Fruit fly (Drosophila melanogaster) whole organism, embryonic: ENCODE measurements around the gene MED14.

Source experiments
- Aef1 ChIP-seq: fragments of 200-800 bp; sonication (Bioruptor generic); IDR thresholded peaks from 3 replicates; pipeline ENCODE4 v1.3.6; 2022; ENCODE audit warnings: missing biosample characterization, missing genetic modification characterization
- Awh ChIP-seq: fragments of 200-800 bp; sonication (Bioruptor generic); IDR thresholded peaks from 2 replicates; pipeline ENCODE4, ENCODE4 v1.3.6; 2022; ENCODE audit warnings: missing biosample characterization, missing genetic modification characterization
- C15 ChIP-seq: fragments of 200-800 bp; sonication (Bioruptor generic); IDR thresholded peaks from 3 replicates; pipeline ENCODE4 v1.3.6; 2022; ENCODE audit warnings: missing biosample characterization, missing genetic modification characterization
- CG10366 ChIP-seq: fragments of 200-800 bp; sonication (Bioruptor generic); IDR thresholded peaks from 2 replicates; pipeline ENCODE4 v1.3.6; 2022; ENCODE audit warnings: missing biosample characterization, missing genetic modification characterization
- CG10565 ChIP-seq: fragments of 200-800 bp; sonication (Bioruptor generic); optimal IDR thresholded peaks from 3 replicates; lab custom pipeline; 2016; ENCODE audit warnings: missing biosample characterization, mild to moderate bottlenecking, missing genetic modification characterization
- CG11456 ChIP-seq: fragments of 200-800 bp; sonication (Bioruptor generic); IDR thresholded peaks from 3 replicates; pipeline ENCODE4 v1.3.6; 2022; ENCODE audit warnings: missing biosample characterization, missing genetic modification characterization
- CG11696 ChIP-seq: fragments of 200-800 bp; sonication (Bioruptor generic); IDR thresholded peaks from 2 replicates; pipeline ENCODE4 v1.3.6; 2022; ENCODE audit warnings: missing biosample characterization, missing genetic modification characterization
- CG12104 ChIP-seq: fragments of 200-800 bp; sonication (Bioruptor generic); optimal IDR thresholded peaks from 3 replicates; lab custom pipeline; 2016; ENCODE audit warnings: missing biosample characterization, missing genetic modification characterization
- CG12744 ChIP-seq: fragments of 200-800 bp; sonication (Bioruptor generic); optimal IDR thresholded peaks from 2 replicates; lab custom pipeline; 2016; ENCODE audit warnings: missing biosample characterization, missing genetic modification characterization
- CG12769 ChIP-seq: fragments of 200-800 bp; sonication (Bioruptor generic); optimal IDR thresholded peaks from 2 replicates; lab custom pipeline; 2019; ENCODE audit warnings: missing biosample characterization, mild to moderate bottlenecking, missing genetic modification characterization, moderate library complexity
- CG15514 ChIP-seq: fragments of 200-800 bp; sonication (Bioruptor generic); optimal IDR thresholded peaks from 3 replicates; lab custom pipeline; 2017; ENCODE audit warnings: missing biosample characterization, missing genetic modification characterization, mild to moderate bottlenecking, moderate library complexity, missing genetic modification reagents
- CG1647 ChIP-seq: fragments of 200-800 bp; sonication (Bioruptor generic); optimal IDR thresholded peaks from 3 replicates; lab custom pipeline; 2016; ENCODE audit warnings: missing biosample characterization, missing genetic modification characterization
- CG16863 ChIP-seq: fragments of 200-800 bp; sonication (Bioruptor generic); optimal IDR thresholded peaks from 3 replicates; lab custom pipeline; 2016; ENCODE audit warnings: missing biosample characterization, missing genetic modification characterization
- CG18599 ChIP-seq: fragments of 200-800 bp; sonication (Bioruptor generic); optimal IDR thresholded peaks from 3 replicates; lab custom pipeline; 2017; ENCODE audit warnings: missing biosample characterization, missing genetic modification characterization, mild to moderate bottlenecking, moderate library complexity, missing genetic modification reagents
- CG2120 ChIP-seq: fragments of 200-800 bp; sonication (Bioruptor generic); optimal IDR thresholded peaks from 3 replicates; lab custom pipeline; 2016; ENCODE audit warnings: missing biosample characterization, missing genetic modification characterization
- CG33213 ChIP-seq: fragments of 200-800 bp; sonication (Bioruptor generic); optimal IDR thresholded peaks from 3 replicates; lab custom pipeline; 2016; ENCODE audit warnings: missing biosample characterization, missing genetic modification characterization
- CG3847 ChIP-seq: fragments of 200-800 bp; sonication (Bioruptor generic); IDR thresholded peaks from 2 replicates; pipeline ENCODE4 v1.3.6; 2022; ENCODE audit warnings: missing biosample characterization, missing genetic modification characterization
- CG4404 ChIP-seq: fragments of 200-800 bp; sonication (Bioruptor generic); IDR thresholded peaks from 2 replicates; pipeline ENCODE4 v1.3.6; 2022; ENCODE audit warnings: missing biosample characterization, missing genetic modification characterization
- CG7839 ChIP-seq: fragments of 200-800 bp; sonication (Bioruptor generic); optimal IDR thresholded peaks from 3 replicates; lab custom pipeline; 2018; ENCODE audit warnings: missing biosample characterization, mild to moderate bottlenecking, missing genetic modification characterization, moderate library complexity
- CG7963 ChIP-seq: fragments of 200-800 bp; sonication (Bioruptor generic); IDR thresholded peaks from 3 replicates; pipeline ENCODE4 v1.3.6; 2022; ENCODE audit warnings: missing biosample characterization, missing genetic modification characterization; ENCODE audit not compliant: partially characterized antibody
- CG7987 ChIP-seq: fragments of 200-800 bp; sonication (Bioruptor generic); optimal IDR thresholded peaks from 2 replicates; lab custom pipeline; 2018; ENCODE audit warnings: missing biosample characterization, mild to moderate bottlenecking, missing genetic modification characterization, moderate library complexity
- CG8089 ChIP-seq: fragments of 200-800 bp; sonication (Bioruptor generic); optimal IDR thresholded peaks from 3 replicates; lab custom pipeline; 2016; ENCODE audit warnings: missing biosample characterization, missing genetic modification characterization
- CG8478 ChIP-seq: fragments of >200 bp; optimal IDR thresholded peaks from 2 replicates; lab custom pipeline; 2018
- CTCF ChIP-seq: fragments of 200-800 bp; sonication (Bioruptor generic); optimal IDR thresholded peaks from 2 replicates; lab custom pipeline; 2017; ENCODE audit warnings: missing biosample characterization, mild to moderate bottlenecking, missing genetic modification characterization, moderate library complexity
- Camta ChIP-seq: fragments of 200-800 bp; sonication (Bioruptor generic); optimal IDR thresholded peaks from 2 replicates; lab custom pipeline; 2016; ENCODE audit warnings: missing biosample characterization, missing genetic modification characterization
- Dek ChIP-seq: fragments of 200-800 bp; sonication (Bioruptor generic); optimal IDR thresholded peaks from 3 replicates; lab custom pipeline; 2019; ENCODE audit warnings: missing biosample characterization, mild to moderate bottlenecking, missing genetic modification characterization, moderate library complexity
- Dref ChIP-seq: fragments of 200-800 bp; sonication (Bioruptor generic); IDR thresholded peaks from 2 replicates; pipeline ENCODE4 v1.3.6; 2022; ENCODE audit warnings: missing biosample characterization, missing genetic modification characterization
- Ets65A ChIP-seq: fragments of 200-800 bp; sonication (Bioruptor generic); peaks from one replicate; lab custom pipeline; 2016; ENCODE audit warnings: missing biosample characterization, missing genetic modification characterization
- MBD-R2 ChIP-seq: fragments of 200-800 bp; sonication (Bioruptor generic); IDR thresholded peaks from 2 replicates; pipeline ENCODE4 v1.3.6; 2022; ENCODE audit warnings: missing biosample characterization, missing genetic modification characterization
- Optix ChIP-seq: fragments of 200-800 bp; sonication (Bioruptor generic); IDR thresholded peaks from 3 replicates; pipeline ENCODE4 v1.3.6; 2022; ENCODE audit warnings: missing biosample characterization, missing genetic modification characterization
- Scr ChIP-seq: fragments of 200-800 bp; sonication (Bioruptor generic); IDR thresholded peaks from 2 replicates; pipeline ENCODE4 v1.3.6; 2022; ENCODE audit warnings: missing biosample characterization, missing genetic modification characterization; ENCODE audit not compliant: partially characterized antibody
- Usf ChIP-seq: fragments of 200-800 bp; sonication (Bioruptor generic); optimal IDR thresholded peaks from 2 replicates; lab custom pipeline; 2017; ENCODE audit warnings: missing genotype, missing biosample characterization, missing genetic modification characterization
- aop ChIP-seq: fragments of 200-800 bp; sonication (Bioruptor generic); IDR thresholded peaks from 2 replicates; pipeline ENCODE4 v1.3.6; 2022; ENCODE audit warnings: missing biosample characterization, missing genetic modification characterization
- cato ChIP-seq: fragments of 200-800 bp; sonication (Bioruptor generic); optimal IDR thresholded peaks from 2 replicates; lab custom pipeline; 2016; ENCODE audit warnings: missing biosample characterization, missing genetic modification characterization, borderline replicate concordance
- caup ChIP-seq: fragments of 200-800 bp; sonication (Bioruptor generic); optimal IDR thresholded peaks from 3 replicates; lab custom pipeline; 2017; ENCODE audit warnings: missing biosample characterization, mild to moderate bottlenecking, missing genetic modification characterization, moderate library complexity; ENCODE audit not compliant: severe bottlenecking
- croc ChIP-seq: fragments of 200-800 bp; sonication (Bioruptor generic); conservative IDR thresholded peaks from 3 replicates; pipeline ENCODE4 v1.3.6; 2022; ENCODE audit warnings: missing biosample characterization, missing genetic modification characterization
- en ChIP-seq: fragments of 200-800 bp; sonication (Bioruptor generic); optimal IDR thresholded peaks from 2 replicates; lab custom pipeline; 2016; ENCODE audit warnings: missing biosample characterization, missing genetic modification characterization
- eyg ChIP-seq: fragments of 200-800 bp; sonication (Bioruptor generic); optimal IDR thresholded peaks from 3 replicates; lab custom pipeline; 2016; ENCODE audit warnings: missing biosample characterization, missing genetic modification characterization
- hb ChIP-seq: fragments of 200-800 bp; sonication (Bioruptor generic); IDR thresholded peaks from 3 replicates; pipeline ENCODE4 v1.3.6; 2022; ENCODE audit warnings: missing biosample characterization, missing genetic modification characterization; ENCODE audit not compliant: partially characterized antibody
- hkb ChIP-seq, 2 experiments: fragments of 200-800 bp in 1 of 2; fragments of >200 bp in 1 of 2; sonication (Bioruptor generic) in 1 of 2; IDR thresholded peaks in 1 of 2; optimal IDR thresholded peaks in 1 of 2; 2 replicates each; pipeline versions ENCODE4 v1.3.6 to Lab custom; 2017 to 2022; ENCODE audit warnings: missing biosample characterization in 1 of 2, missing genetic modification characterization in 1 of 2
- ind ChIP-seq: fragments of 200-800 bp; sonication (Bioruptor generic); optimal IDR thresholded peaks from 3 replicates; lab custom pipeline; 2016; ENCODE audit warnings: missing biosample characterization, missing genetic modification characterization
- lmd ChIP-seq: fragments of 200-800 bp; sonication (Bioruptor generic); IDR thresholded peaks from 2 replicates; pipeline ENCODE4 v1.3.6; 2022; ENCODE audit warnings: missing biosample characterization, missing genetic modification characterization
- mam ChIP-seq: fragments of 200-800 bp; sonication (Bioruptor generic); optimal IDR thresholded peaks from 3 replicates; lab custom pipeline; 2016; ENCODE audit warnings: missing biosample characterization, missing genetic modification characterization
- peb ChIP-seq: fragments of 200-800 bp; sonication (Bioruptor generic); IDR thresholded peaks from 2 replicates; pipeline ENCODE4 v1.3.6; 2022; ENCODE audit warnings: missing biosample characterization, missing genetic modification characterization
- pnt ChIP-seq: fragments of 200-800 bp; sonication (Bioruptor generic); optimal IDR thresholded peaks from 3 replicates; lab custom pipeline; 2016; ENCODE audit warnings: missing biosample characterization, missing genetic modification characterization
- sens-2 ChIP-seq: fragments of 200-800 bp; sonication (Bioruptor generic); IDR thresholded peaks from 2 replicates; pipeline ENCODE4 v1.3.6; 2022; ENCODE audit warnings: missing biosample characterization, missing genetic modification characterization
- tna ChIP-seq: fragments of 200-800 bp; sonication (Bioruptor generic); IDR thresholded peaks from 2 replicates; pipeline ENCODE4 v1.3.6; 2022; ENCODE audit warnings: missing biosample characterization, missing genetic modification characterization; ENCODE audit not compliant: partially characterized antibody
- vnd ChIP-seq: fragments of 200-800 bp; sonication (Bioruptor generic); IDR thresholded peaks from 3 replicates; pipeline ENCODE4 v1.3.6; 2022; ENCODE audit warnings: missing biosample characterization, missing genetic modification characterization; ENCODE audit not compliant: partially characterized antibody
- zf30C ChIP-seq: fragments of 200-800 bp; sonication (Bioruptor generic); optimal IDR thresholded peaks from 3 replicates; lab custom pipeline; 2018; ENCODE audit warnings: missing biosample characterization, mild to moderate bottlenecking, missing genetic modification characterization

MED14 gene

DNA sequence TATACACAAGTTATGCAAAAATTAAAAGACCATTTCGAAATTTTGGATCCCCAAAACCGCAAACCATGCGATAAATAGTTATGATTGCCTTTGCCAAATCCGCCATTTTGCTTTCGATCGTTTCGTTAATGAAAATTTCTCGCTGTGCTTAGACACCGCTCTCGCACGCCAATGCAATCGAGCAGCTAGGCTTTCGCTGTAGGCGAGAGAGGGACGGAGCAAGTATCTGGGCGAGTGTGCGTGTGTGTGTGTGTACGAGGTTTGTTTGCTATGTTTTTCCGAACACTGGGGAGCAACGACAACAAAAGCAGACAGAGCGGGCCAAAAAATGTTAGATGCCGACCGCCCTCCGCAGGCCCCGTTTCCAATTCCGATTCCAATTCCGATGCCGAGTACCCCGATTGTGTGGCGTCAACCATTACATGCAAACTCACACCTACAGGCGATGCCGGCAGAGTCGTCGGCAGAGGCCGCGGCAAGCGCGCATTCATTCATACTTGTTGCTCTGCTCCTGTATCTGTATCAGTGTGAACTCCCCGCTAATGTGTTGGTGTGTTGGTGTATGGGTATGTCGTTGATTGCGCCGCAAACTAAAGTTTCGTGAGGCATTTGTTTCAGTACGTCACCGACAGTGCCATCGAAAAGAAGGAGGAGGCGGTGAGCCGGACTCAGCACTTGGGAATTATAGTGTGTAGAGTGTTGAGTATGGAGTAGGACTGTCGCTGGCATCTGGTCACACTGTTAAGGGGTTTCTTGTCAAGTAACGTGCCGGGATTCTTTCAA, 35.0 kb downstream of the MED14 start (continued):
- no peak for TF ChIP-seq vnd (GFP tag; lab: Robert Waterston, UW)
- TF ChIP-seq eyg: no peak
- peak; percentile 92 for TF ChIP-seq CG8478 (lab: Kevin White, UChicago)
- TF ChIP-seq hb (GFP tag; lab: Robert Waterston, UW): no peak
- no peak for TF ChIP-seq CG10565 (GFP tag; lab: Kevin White, UChicago)
- peak; percentile 34 for TF ChIP-seq CG2120 (GFP tag; lab: Kevin White, UChicago)
- peak; percentile 57; the same call in 1 of the 2 replicates for TF ChIP-seq CG3847 (GFP tag; lab: Robert Waterston, UW)
- TF ChIP-seq zf30C (GFP tag; lab: Kevin White, UChicago): peak; percentile 83
- TF ChIP-seq CG12104: peak; percentile 32
- peak; percentile 40 for TF ChIP-seq ind (GFP tag; lab: Kevin White, UChicago)
- peak; percentile 68; the same call in 1 of the 2 replicates for TF ChIP-seq aop (GFP tag; lab: Robert Waterston, UW)
- peak; percentile 36 for TF ChIP-seq Awh (GFP tag; lab: Robert Waterston, UW)
- TF ChIP-seq tna (GFP tag; lab: Robert Waterston, UW): 0 out of 2 replicates have a peak, but pooled peaks have one; percentile 39
- TF ChIP-seq Ets65A (GFP tag; lab: Kevin White, UChicago): peak; percentile 81
- peak; percentile 12 for TF ChIP-seq CG7987 (GFP tag; lab: Kevin White, UChicago)
- TF ChIP-seq CG12744 (GFP tag; lab: Kevin White, UChicago): no peak
- TF ChIP-seq peb (GFP tag; lab: Robert Waterston, UW): no peak
- no peak for TF ChIP-seq croc (GFP tag; lab: Robert Waterston, UW)
- TF ChIP-seq lmd (GFP tag; lab: Robert Waterston, UW): peak; percentile 70
- no peak for TF ChIP-seq CTCF
- TF ChIP-seq cato (GFP tag; lab: Kevin White, UChicago): no peak
- TF ChIP-seq MBD-R2 (GFP tag; lab: Robert Waterston, UW): peak; percentile 30; the same call in 1 of the 2 replicates
- peak; percentile 9 for TF ChIP-seq CG33213 (GFP tag; lab: Kevin White, UChicago)
- peak; percentile 72 for TF ChIP-seq CG18599 (GFP tag; lab: Kevin White, UChicago)
- peak; percentile 39; the same call in 1 of the 2 replicates for TF ChIP-seq CG4404 (GFP tag; lab: Robert Waterston, UW)
- no peak for TF ChIP-seq hkb (optimal IDR thresholded peaks at IDR 0.05; lab: Kevin White, UChicago)
- 0 out of 2 replicates have a peak, but pooled peaks have one; percentile 18 for TF ChIP-seq hkb (GFP tag; IDR thresholded peaks at IDR 0.05; lab: Robert Waterston, UW)
- TF ChIP-seq CG10366 (GFP tag; lab: Robert Waterston, UW): peak; percentile 76
- peak; percentile 36 for TF ChIP-seq caup (GFP tag; lab: Kevin White, UChicago)
- peak; percentile 12 for TF ChIP-seq CG1647 (GFP tag; lab: Kevin White, UChicago)
- no peak for TF ChIP-seq CG16863
- no peak for TF ChIP-seq Camta (GFP tag; lab: Kevin White, UChicago)
- TF ChIP-seq en (GFP tag; lab: Kevin White, UChicago): no peak
- TF ChIP-seq CG15514 (GFP tag; lab: Kevin White, UChicago): peak; percentile 56
- peak; percentile 97 for TF ChIP-seq CG12769
- TF ChIP-seq CG7963 (GFP tag; lab: Robert Waterston, UW): no peak
- TF ChIP-seq C15 (GFP tag; lab: Robert Waterston, UW): 0 out of 3 replicates have a peak, but pooled peaks have one; percentile 33
- no peak for TF ChIP-seq CG11696 (GFP tag; lab: Robert Waterston, UW)
- no peak for TF ChIP-seq Usf
- TF ChIP-seq CG8089 (GFP tag; lab: Kevin White, UChicago): peak; percentile 15
- TF ChIP-seq Dref: 0 out of 2 replicates have a peak, but pooled peaks have one; percentile 35
- TF ChIP-seq Aef1 (GFP tag; lab: Robert Waterston, UW): peak; percentile 86
- peak; percentile 37 for TF ChIP-seq CG7839 (tag; lab: Kevin White, UChicago)
- TF ChIP-seq Scr: 0 out of 2 replicates have a peak, but pooled peaks have one; percentile 30
- TF ChIP-seq Dek (tag; lab: Kevin White, UChicago): peak; percentile 33
- TF ChIP-seq sens-2 (GFP tag; lab: Robert Waterston, UW): no peak; the same call in 1 of the 2 replicates
- TF ChIP-seq CG11456: peak; percentile 62; the same call in 2 of the 3 replicates
- TF ChIP-seq Optix: peak; percentile 62
- TF ChIP-seq pnt: peak; percentile 16
- peak; percentile 31 for TF ChIP-seq mam (GFP tag; lab: Kevin White, UChicago)
